Worm (Caenorhabditis elegans): ENCODE results near the gene K03H1.12.

K03H1.12 gene

DNA sequence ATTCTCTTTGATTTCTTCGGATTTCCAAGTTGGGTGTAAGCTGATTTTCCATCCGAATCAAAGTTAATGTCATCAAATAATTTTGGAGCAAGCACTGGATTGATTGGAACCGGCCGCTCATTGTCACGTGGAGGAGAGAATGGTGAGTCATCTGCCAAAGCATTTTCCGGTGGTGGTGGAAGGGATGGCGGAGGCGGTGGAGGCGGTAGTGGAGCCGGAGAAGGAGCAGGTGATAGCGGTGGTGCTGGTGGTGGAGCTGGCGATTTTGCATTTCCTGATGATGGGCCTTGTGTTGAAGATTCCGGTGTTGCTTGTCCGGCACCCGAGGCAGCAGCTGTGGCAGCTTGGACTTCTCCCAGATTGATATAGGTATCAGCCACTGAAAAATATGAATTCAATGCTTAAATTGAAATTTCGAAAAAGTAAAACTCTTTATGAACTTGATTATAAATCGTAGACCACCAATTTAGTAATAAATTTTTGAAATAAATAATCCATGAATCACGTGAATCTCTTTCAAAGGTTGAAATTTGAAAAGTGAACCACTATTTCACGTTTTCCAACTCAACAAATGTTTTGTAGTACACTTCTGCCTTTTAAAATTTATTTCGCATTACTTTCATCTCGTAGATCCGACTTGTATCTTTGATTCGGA is at the start of gene K03H1.12, which contains the start of gene K03H1.9:
Gene K03H1.12, plus strand, starts transcription at position 605 of the 655 bp plus-strand sequence.
Gene K03H1.9, minus strand, starts transcription at position 471 of the 655 bp plus-strand sequence.
- TF ChIP-seq lin-1 (GFP tag; IDR thresholded peaks at IDR 0.05) (no peak), egl-43 (GFP tag; IDR thresholded peaks at IDR 0.05) (0 out of 2 replicates have a peak, but pooled peaks have one; percentile 50), daf-8 (GFP tag; IDR thresholded peaks at IDR 0.05) (no peak), dmd-8 (GFP tag; IDR thresholded peaks at IDR 0.05) (no peak), spr-1 (tag; optimal IDR thresholded peaks at IDR 0.05) (no peak), dpl-1 (GFP tag; optimal IDR thresholded peaks at IDR 0.05) (no peak), set-16 (GFP tag; IDR thresholded peaks at IDR 0.05) (peak; percentile 87), snpc-1.2 (GFP tag; IDR thresholded peaks at IDR 0.05) (no peak), tra-1 (GFP tag; IDR thresholded peaks at IDR 0.05) (no peak), R02D3.7 (tag; optimal IDR thresholded peaks at IDR 0.05) (no peak), T20F7.1 (GFP tag; optimal IDR thresholded peaks at IDR 0.05) (no peak)

DNA sequence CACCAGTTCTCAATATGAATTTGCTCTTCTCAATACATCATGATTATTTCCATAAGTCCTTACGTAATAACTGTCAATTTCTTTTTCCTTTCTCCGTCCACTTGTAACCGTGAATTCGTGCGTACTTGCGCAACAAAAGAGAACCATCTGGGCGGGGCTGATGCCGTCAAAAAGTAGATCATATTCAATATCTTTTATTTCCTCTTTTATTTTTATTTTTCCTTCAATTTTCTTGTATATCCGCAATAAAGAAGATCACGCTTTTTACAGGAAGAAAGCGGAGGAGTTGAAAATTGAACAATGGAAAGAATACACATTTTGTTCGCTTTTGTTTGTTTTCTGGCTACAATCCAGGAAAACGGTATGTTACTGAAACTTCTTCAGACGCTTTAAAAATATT is 48.6 kb upstream of the K03H1.12 start, which contains the start of gene mam-7:
Gene mam-7, plus strand, starts transcription at position 301 of the 400 bp plus-strand sequence.
- TF ChIP-seq ama-1 (optimal IDR thresholded peaks at IDR 0.05) (no peak), snpc-4 (tag; optimal IDR thresholded peaks at IDR 0.05) (no peak), mes-2 (tag; optimal IDR thresholded peaks at IDR 0.05; ENCODE audit: poor library complexity, severe bottlenecking) (no peak), ces-1 (GFP tag; optimal IDR thresholded peaks at IDR 0.05) (no peak), unc-62 (GFP tag; optimal IDR thresholded peaks at IDR 0.05 in 1 of 2) (no peak), unc-62 (tag; optimal IDR thresholded peaks at IDR 0.05) (no peak), duxl-1 (tag; optimal IDR thresholded peaks at IDR 0.05; ENCODE audit: poor library complexity) (no peak), nhr-10 (tag; optimal IDR thresholded peaks at IDR 0.05) (no peak), mxl-3 (GFP tag; optimal IDR thresholded peaks at IDR 0.05) (no peak), spr-3 (GFP tag; optimal IDR thresholded peaks at IDR 0.05) (no peak), ZK337.2 (GFP tag; IDR thresholded peaks at IDR 0.05) (no peak), nhr-77 (tag; optimal IDR thresholded peaks at IDR 0.05) (no peak), T20F7.1 (GFP tag; optimal IDR thresholded peaks at IDR 0.05) (no peak), fos-1 (tag; optimal IDR thresholded peaks at IDR 0.05) (no peak), F26F4.8 (GFP tag; conservative IDR thresholded peaks at IDR 0.05) (no peak)

DNA sequence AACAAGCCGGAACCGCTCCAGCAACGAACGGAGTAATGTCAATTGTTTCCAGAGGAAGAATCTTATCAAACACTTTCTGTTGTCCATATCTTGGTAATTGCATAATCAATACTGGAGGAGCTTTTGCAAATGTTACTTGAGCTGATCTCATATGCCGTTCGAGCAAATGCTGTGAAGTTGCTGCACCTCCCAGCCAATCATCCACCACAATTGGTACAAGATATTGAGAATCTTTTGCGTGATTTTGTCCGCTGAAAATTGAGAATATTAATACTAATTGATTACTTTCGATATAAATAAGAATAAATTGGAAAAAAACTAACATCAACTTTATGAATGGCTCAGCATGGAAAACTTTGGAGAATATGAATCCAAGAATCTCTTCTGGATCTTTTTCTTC is 41.7 kb upstream of the K03H1.12 start:
- peak; percentile 54 for TF ChIP-seq aha-1 (tag)
- no peak for TF ChIP-seq ama-1 (optimal IDR thresholded peaks at IDR 0.05)
- no peak for TF ChIP-seq ZK337.2 (GFP tag; IDR thresholded peaks at IDR 0.05)
- TF ChIP-seq Y48G9A.11 (GFP tag; IDR thresholded peaks at IDR 0.05): no peak

DNA sequence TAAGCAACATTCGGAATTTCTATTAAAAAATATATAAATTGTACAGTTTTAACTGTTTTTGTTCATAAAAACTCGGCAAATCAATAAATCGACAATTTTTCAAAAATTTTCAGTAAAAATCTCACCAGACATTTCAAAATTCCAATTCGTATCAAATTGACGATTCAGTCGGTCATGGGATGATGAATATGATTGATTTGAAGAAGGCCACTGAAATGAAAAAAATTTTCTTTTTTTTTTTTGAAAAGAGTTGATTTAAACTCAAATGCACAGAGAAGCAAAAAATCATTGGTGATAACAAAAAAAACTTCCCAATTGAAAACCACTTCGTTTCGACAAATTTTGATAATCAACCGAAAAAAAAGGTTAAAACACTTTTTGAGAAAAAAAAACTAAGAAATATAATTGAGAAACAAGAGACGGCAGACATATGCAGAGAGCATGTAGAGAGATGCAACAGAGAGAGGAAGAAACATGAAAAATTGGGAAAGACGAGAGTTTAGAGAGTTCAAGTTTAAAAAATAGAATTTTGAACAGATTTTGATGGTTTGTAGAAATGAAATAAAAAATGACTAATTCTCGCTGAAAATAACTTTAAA is 37.6 kb upstream of the K03H1.12 start:
- TF ChIP-seq unc-62 (GFP tag; optimal IDR thresholded peaks at IDR 0.05 in 1 of 2) (peak in 1 of 2 experiments; percentile 91), unc-62 (tag; optimal IDR thresholded peaks at IDR 0.05) (no peak), skn-1 (tag; optimal IDR thresholded peaks at IDR 0.05) (no peak), daf-16 (GFP tag; optimal IDR thresholded peaks at IDR 0.05) (no peak), daf-16 (tag; optimal IDR thresholded peaks at IDR 0.05) (peak; percentile 36), ama-1 (optimal IDR thresholded peaks at IDR 0.05) (no peak), nhr-48 (tag; optimal IDR thresholded peaks at IDR 0.05) (no peak), dmd-6 (GFP tag; IDR thresholded peaks at IDR 0.05) (peak; percentile 70), hlh-30 (tag; optimal IDR thresholded peaks at IDR 0.05; ENCODE audit: insufficient read depth) (peak; percentile 33), lin-15B (tag; optimal IDR thresholded peaks at IDR 0.05) (no peak), ceh-20 (GFP tag; IDR thresholded peaks at IDR 0.05) (no peak), dve-1 (tag; optimal IDR thresholded peaks at IDR 0.05; ENCODE audit: insufficient read depth) (peak; percentile 65), nhr-77 (tag; optimal IDR thresholded peaks at IDR 0.05) (peak; percentile 9), nhr-6 (tag; optimal IDR thresholded peaks at IDR 0.05) (peak; percentile 6), T26A8.4 (GFP tag; IDR thresholded peaks at IDR 0.05) (no peak), Y48G9A.11 (GFP tag; IDR thresholded peaks at IDR 0.05) (no peak), daf-19 (GFP tag; conservative IDR thresholded peaks at IDR 0.05) (no peak), mdl-1 (tag; optimal IDR thresholded peaks at IDR 0.05) (no peak), mep-1 (tag; optimal IDR thresholded peaks at IDR 0.05) (peak; percentile 44), F10B5.3 (tag; optimal IDR thresholded peaks at IDR 0.05) (no peak), pqm-1 (tag; optimal IDR thresholded peaks at IDR 0.05) (peak; percentile 47), nhr-28 (tag; optimal IDR thresholded peaks at IDR 0.05) (peak; percentile 33), mdt-29 (GFP tag; IDR thresholded peaks at IDR 0.05) (no peak)

Data from whole organism, L4 larva.